Worm (Caenorhabditis elegans) whole organism, L3 larva: Measurements from ENCODE around the gene clec-55.

Experiments used
- R02D3.7 ChIP-seq: fragments of 150-350 bp; optimal IDR thresholded peaks from 2 replicates; lab custom pipeline; 2014; ENCODE audit warnings: missing biosample characterization, missing genetic modification characterization
- ama-1 ChIP-seq: fragments of 150-350 bp; optimal IDR thresholded peaks from 2 replicates; lab custom pipeline; 2018
- ceh-28 ChIP-seq: fragments of 150-350 bp; optimal IDR thresholded peaks from 2 replicates; lab custom pipeline; 2014; ENCODE audit warnings: missing biosample characterization, missing genetic modification reagents, missing genetic modification characterization
- ceh-9 ChIP-seq: sonication (generic microtip); optimal IDR thresholded peaks from 2 replicates; lab custom pipeline; 2018; ENCODE audit warnings: missing biosample characterization, missing genetic modification characterization
- egl-27 ChIP-seq: sonication (generic microtip); optimal IDR thresholded peaks from 4 replicates; lab custom pipeline; 2017; ENCODE audit warnings: missing biosample characterization, missing genetic modification reagents, missing genetic modification characterization
- elt-2 ChIP-seq: sonication (generic microtip); optimal IDR thresholded peaks from 2 replicates; lab custom pipeline; 2016; ENCODE audit warnings: missing genetic modification reagents, mild to moderate bottlenecking, missing genetic modification characterization, missing compliant biosample characterization
- eor-1 ChIP-seq, 2 experiments: fragments of 150-350 bp; optimal IDR thresholded peaks; 2 replicates each; lab custom pipeline; 2014 to 2018; ENCODE audit warnings: missing biosample characterization in 2 of 2, missing genetic modification characterization in 2 of 2
- fkh-2 ChIP-seq: fragments of 150-350 bp; optimal IDR thresholded peaks from 2 replicates; lab custom pipeline; 2014; ENCODE audit warnings: missing biosample characterization, missing genetic modification reagents, missing genetic modification characterization
- fos-1 ChIP-seq: fragments of 150-350 bp; optimal IDR thresholded peaks from 2 replicates; lab custom pipeline; 2014; ENCODE audit warnings: missing biosample characterization, missing genetic modification characterization
- lsy-12 ChIP-seq: sonication (generic microtip); optimal IDR thresholded peaks from 2 replicates; lab custom pipeline; 2016; ENCODE audit warnings: mild to moderate bottlenecking, missing genetic modification characterization, missing compliant biosample characterization
- mdl-1 ChIP-seq: fragments of 150-350 bp; optimal IDR thresholded peaks from 2 replicates; lab custom pipeline; 2014; ENCODE audit warnings: missing biosample characterization, missing genetic modification characterization
- nfya-1 ChIP-seq: sonication (generic microtip); optimal IDR thresholded peaks from 2 replicates; lab custom pipeline; 2017; ENCODE audit warnings: missing genetic modification characterization, mild to moderate bottlenecking, missing compliant biosample characterization, antibody characterized with exemption, moderate library complexity; ENCODE audit not compliant: insufficient read depth
- nhr-11 ChIP-seq: fragments of 150-350 bp; optimal IDR thresholded peaks from 2 replicates; lab custom pipeline; 2014; ENCODE audit warnings: missing biosample characterization, missing genetic modification characterization
- nhr-237 ChIP-seq: fragments of 150-350 bp; optimal IDR thresholded peaks from 2 replicates; lab custom pipeline; 2014; ENCODE audit warnings: missing biosample characterization, missing genetic modification characterization
- nhr-25 ChIP-seq: sonication (generic microtip); optimal IDR thresholded peaks from 2 replicates; lab custom pipeline; 2017; ENCODE audit warnings: missing biosample characterization, missing genetic modification characterization
- nhr-28 ChIP-seq: fragments of 150-350 bp; optimal IDR thresholded peaks from 2 replicates; lab custom pipeline; 2014; ENCODE audit warnings: missing biosample characterization, missing genetic modification characterization
- nhr-43 ChIP-seq: sonication (generic microtip); optimal IDR thresholded peaks from 2 replicates; lab custom pipeline; 2016; ENCODE audit warnings: mild to moderate bottlenecking, missing genetic modification characterization, missing compliant biosample characterization; ENCODE audit not compliant: poor library complexity, severe bottlenecking
- nhr-76 ChIP-seq: fragments of 150-350 bp; sonication (generic microtip); optimal IDR thresholded peaks from 5 replicates; lab custom pipeline; 2014; ENCODE audit warnings: missing biosample characterization, missing genetic modification characterization
- pha-4 ChIP-seq: fragments of 150-350 bp; optimal IDR thresholded peaks from 2 replicates; lab custom pipeline; 2014; ENCODE audit warnings: missing biosample characterization, missing genetic modification reagents, missing genetic modification characterization
- pqm-1 ChIP-seq: fragments of 150-350 bp; optimal IDR thresholded peaks from 2 replicates; lab custom pipeline; 2017; ENCODE audit warnings: missing biosample characterization, missing genetic modification characterization, inconsistent platforms
- skn-1 ChIP-seq: fragments of 150-350 bp; optimal IDR thresholded peaks from 2 replicates; lab custom pipeline; 2014; ENCODE audit warnings: missing biosample characterization, missing genetic modification characterization
- tbx-2 ChIP-seq: sonication (generic microtip); optimal IDR thresholded peaks from 2 replicates; lab custom pipeline; 2016; ENCODE audit warnings: mild to moderate bottlenecking, missing genetic modification characterization, missing compliant biosample characterization
- unc-62 ChIP-seq: fragments of 150-350 bp; sonication (generic microtip); optimal IDR thresholded peaks from 4 replicates; lab custom pipeline; 2014; ENCODE audit warnings: missing biosample characterization, missing genetic modification reagents, missing genetic modification characterization

The clec-55 gene

ce11 chrV:14474099-14474498, 5.0 kb upstream of the clec-55 start, which contains the start of gene clec-56:
Gene clec-56, plus strand, starts transcription at chrV:14474399.
- TF ChIP-seq elt-2 (tag; lab: Kevin White, UChicago) (peak; percentile 38), eor-1 (tag; optimal IDR thresholded peaks at IDR 0.05; lab: Kevin White, UChicago) (no peak), ama-1 (lab: Kevin White, UChicago) (no peak), pqm-1 (tag; lab: Kevin White, UChicago) (peak; percentile 5), lsy-12 (tag; lab: Kevin White, UChicago) (no peak), ceh-9 (tag; lab: Kevin White, UChicago) (no peak), unc-62 (no peak)
- TF ChIP-seq, all 47 proteins: peak for 2

ce11 chrV:14476680-14477079, 2.4 kb upstream of the clec-55 start, which contains the start of gene clec-54:
Gene clec-54, plus strand, starts transcription at chrV:14476903.
- TF ChIP-seq tbx-2 (tag; lab: Kevin White, UChicago) (no peak), fos-1 (tag; lab: Kevin White, UChicago) (no peak), elt-2 (tag; lab: Kevin White, UChicago) (peak; percentile 48), R02D3.7 (no peak), nhr-43 (no peak), pqm-1 (tag; lab: Kevin White, UChicago) (peak; percentile 5), nhr-237 (tag; lab: Kevin White, UChicago) (no peak)

ce11 chrV:14480533-14480932, 1.5 kb downstream of the clec-55 start:
- TF ChIP-seq nhr-11 (tag; lab: Kevin White, UChicago) (no peak), ama-1 (lab: Kevin White, UChicago) (no peak), nhr-28 (tag; lab: Kevin White, UChicago) (no peak)

- no peak for TF ChIP-seq nhr-11 (tag; lab: Kevin White, UChicago)
- TF ChIP-seq elt-2 (tag; lab: Kevin White, UChicago), result peak; percentile 8
Measured at ce11 chrV:14481401-14481800, 2.3 kb downstream of the clec-55 start, which contains the start of gene R02D5.7. Gene R02D5.7, minus strand, starts transcription at chrV:14481501.

- no peak for TF ChIP-seq nhr-25 (tag; lab: Kevin White, UChicago)
- no peak for TF ChIP-seq nhr-76 (tag; lab: Kevin White, UChicago)
Measured at ce11 chrV:14481987-14482386, 2.9 kb downstream of the clec-55 start, which contains the start of gene R02D5.10. Gene R02D5.10, plus strand, starts transcription at chrV:14482287.

ce11 chrV:14482728-14483210, 3.7 kb downstream of the clec-55 start, which contains the start of gene R02D5.3:
Gene R02D5.3, plus strand, starts transcription at chrV:14483160.
- TF ChIP-seq elt-2 (tag; lab: Kevin White, UChicago), result peak; percentile 64
- TF ChIP-seq fkh-2 (tag; lab: Kevin White, UChicago), result no peak
- no peak for TF ChIP-seq eor-1 (tag; optimal IDR thresholded peaks at IDR 0.05; lab: Kevin White, UChicago)
- TF ChIP-seq pqm-1 (tag; lab: Kevin White, UChicago), result peak; percentile 64
- peak; percentile 36 for TF ChIP-seq pha-4

ce11 chrV:14484582-14484981, 5.5 kb downstream of the clec-55 start, which contains the start of gene R02D5.4:
Gene R02D5.4, minus strand, starts transcription at chrV:14484682.
- TF ChIP-seq ceh-28 (tag; lab: Kevin White, UChicago), result no peak
- no peak for TF ChIP-seq mdl-1 (tag; lab: Kevin White, UChicago)

- no peak for TF ChIP-seq skn-1 (tag; lab: Kevin White, UChicago)
Measured at ce11 chrV:14491097-14491496, 12.0 kb downstream of the clec-55 start.

- no peak for TF ChIP-seq egl-27 (tag; lab: Kevin White, UChicago)
- peak; percentile 78 for TF ChIP-seq nfya-1
Measured at ce11 chrV:14493665-14494064, 14.6 kb downstream of the clec-55 start.
